Fruit fly (Drosophila melanogaster) whole organism, embryonic: ENCODE data around the gene CG44005.

ENCODE experiments used
- Awh ChIP-seq: fragments of 200-800 bp; sonication (Bioruptor generic); IDR thresholded peaks from 2 replicates; pipeline ENCODE4, ENCODE4 v1.3.6; 2022; ENCODE audit warnings: missing biosample characterization, missing genetic modification characterization
- Sin3A ChIP-seq: fragments of >200 bp; optimal IDR thresholded peaks from 2 replicates; lab custom pipeline; 2018
- cwo ChIP-seq: fragments of 200-800 bp; sonication (Bioruptor generic); optimal IDR thresholded peaks from 3 replicates; lab custom pipeline; 2017; ENCODE audit warnings: missing biosample characterization, missing genetic modification characterization, mild to moderate bottlenecking, moderate library complexity, missing genetic modification reagents

DNA sequence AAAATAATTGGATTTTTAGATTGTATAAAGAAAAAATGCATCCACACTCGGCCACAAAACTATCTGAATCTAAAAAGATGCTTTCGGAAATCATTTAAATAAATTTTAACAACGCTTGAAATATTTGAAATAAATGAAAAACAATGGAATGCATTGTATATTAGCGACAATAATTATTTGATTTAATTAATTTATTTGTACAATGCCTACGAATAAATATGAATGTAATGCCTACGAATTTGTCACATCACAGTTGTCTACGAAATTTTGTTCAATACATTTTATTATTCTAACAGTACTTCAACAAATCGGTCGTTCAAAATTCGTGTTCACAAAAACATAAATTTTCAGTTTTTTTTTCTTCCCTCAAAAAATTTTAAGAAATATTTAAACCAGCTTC is 31.9 kb downstream of the CG44005 start, which contains the start of gene CG32192:
- TF ChIP-seq Awh (GFP tag; lab: Robert Waterston, UW), result no peak
- TF ChIP-seq cwo (GFP tag; lab: Kevin White, UChicago), result no peak
- TF ChIP-seq Sin3A (lab: Kevin White, UChicago), result no peak
